Worm (Caenorhabditis elegans) whole organism, early embryonic: Measurements from ENCODE around the gene wee-1.1.

Experiments used
- B0310.2 ChIP-seq: sonication (generic microtip); optimal IDR thresholded peaks from 2 replicates; lab custom pipeline; 2016; ENCODE audit warnings: mild to moderate bottlenecking, missing genetic modification characterization, missing compliant biosample characterization
- F13C5.2 ChIP-seq: sonication (generic microtip); optimal IDR thresholded peaks from 2 replicates; lab custom pipeline; 2017; ENCODE audit warnings: mild to moderate bottlenecking, missing genetic modification characterization, inconsistent platforms, missing compliant biosample characterization
- aly-1 ChIP-seq: sonication (generic microtip); optimal IDR thresholded peaks from 2 replicates; lab custom pipeline; 2016; ENCODE audit warnings: missing genetic modification characterization, missing compliant biosample characterization
- ama-1 ChIP-seq: fragments of 150-350 bp; optimal IDR thresholded peaks from 2 replicates; lab custom pipeline; 2014
- ceh-13 ChIP-seq: fragments of 200-800 bp; sonication (Bioruptor generic); optimal IDR thresholded peaks from 2 replicates; lab custom pipeline; 2018; ENCODE audit warnings: mild to moderate bottlenecking, missing genetic modification characterization, missing compliant biosample characterization
- ceh-36 ChIP-seq: sonication (generic microtip); optimal IDR thresholded peaks from 2 replicates; lab custom pipeline; 2016; ENCODE audit warnings: missing genetic modification characterization, inconsistent platforms, missing compliant biosample characterization
- ets-7 ChIP-seq: sonication (generic microtip); optimal IDR thresholded peaks from 2 replicates; lab custom pipeline; 2016; ENCODE audit warnings: missing genotype, missing genetic modification characterization, missing compliant biosample characterization
- flt-1 ChIP-seq: fragments of 200-800 bp; sonication (Bioruptor generic); IDR thresholded peaks from 2 replicates; pipeline ENCODE4 v1.3.6; 2022; ENCODE audit warnings: missing genetic modification characterization, missing compliant biosample characterization
- hmbx-1 ChIP-seq: sonication (generic microtip); optimal IDR thresholded peaks from 2 replicates; lab custom pipeline; 2016; ENCODE audit warnings: mild to moderate bottlenecking, missing genetic modification characterization, missing compliant biosample characterization
- hmg-4 ChIP-seq: fragments of 200-800 bp; sonication (Bioruptor generic); optimal IDR thresholded peaks from 2 replicates; lab custom pipeline; 2018; ENCODE audit warnings: mild to moderate bottlenecking, missing genetic modification characterization, missing compliant biosample characterization
- hnd-1 ChIP-seq: sonication (generic microtip); optimal IDR thresholded peaks from 2 replicates; lab custom pipeline; 2016; ENCODE audit warnings: missing genetic modification characterization, missing compliant biosample characterization
- pes-1 ChIP-seq: fragments of 200-800 bp; sonication (Bioruptor generic); IDR thresholded peaks from 2 replicates; pipeline ENCODE4 v1.3.6; 2022; ENCODE audit warnings: missing genetic modification reagents, missing genetic modification characterization, missing compliant biosample characterization
- scrt-1 ChIP-seq: fragments of 200-800 bp; sonication (Bioruptor generic); IDR thresholded peaks from 2 replicates; pipeline ENCODE4 v1.3.6; 2022; ENCODE audit warnings: missing genetic modification characterization, missing compliant biosample characterization
- sea-1 ChIP-seq: fragments of 200-800 bp; sonication (Bioruptor generic); conservative IDR thresholded peaks from 2 replicates; pipeline ENCODE4 v1.3.6; 2022; ENCODE audit warnings: missing genetic modification characterization, missing compliant biosample characterization
- tbx-11 ChIP-seq: fragments of 200-800 bp; sonication (Bioruptor generic); IDR thresholded peaks from 2 replicates; pipeline ENCODE4 v1.3.6; 2022; ENCODE audit warnings: missing genetic modification characterization, missing compliant biosample characterization
- tbx-37 ChIP-seq: fragments of 200-800 bp; sonication (Bioruptor generic); conservative IDR thresholded peaks from 2 replicates; pipeline ENCODE4 v1.3.6; 2022; ENCODE audit warnings: missing genetic modification reagents, missing genetic modification characterization, missing compliant biosample characterization
- tra-4 ChIP-seq: sonication (generic microtip); optimal IDR thresholded peaks from 2 replicates; lab custom pipeline; 2017; ENCODE audit warnings: missing genetic modification characterization, missing compliant biosample characterization

The wee-1.1 gene

DNA sequence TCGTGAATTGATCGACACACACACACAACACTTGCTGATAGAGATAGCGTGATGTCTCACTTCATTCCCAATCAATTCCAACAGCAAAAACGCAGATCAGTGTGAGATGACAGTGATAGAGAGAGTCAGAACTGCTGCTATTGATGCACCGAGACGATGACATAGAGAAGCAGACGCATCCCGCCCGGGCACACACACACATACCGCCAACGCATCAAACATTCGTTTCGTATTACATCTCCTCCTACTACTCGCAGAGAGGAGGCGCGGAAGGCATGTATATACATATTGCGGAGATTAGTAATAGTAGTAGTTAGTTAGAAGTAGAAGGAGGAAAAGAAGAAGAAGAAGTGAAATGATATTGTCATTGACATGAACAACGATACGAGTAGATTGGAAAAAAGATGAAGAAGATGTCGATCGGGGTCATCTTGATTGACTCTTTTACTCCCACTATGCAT is 36.1 kb upstream of the wee-1.1 start:
- TF ChIP-seq pes-1 (GFP tag; lab: Robert Waterston, UW): no peak
- TF ChIP-seq tbx-11: no peak
- no peak for TF ChIP-seq aly-1
- no peak for TF ChIP-seq sea-1 (GFP tag; lab: Robert Waterston, UW)
- no peak for TF ChIP-seq ets-7 (tag; lab: Kevin White, UChicago)
- no peak for TF ChIP-seq flt-1 (GFP tag; lab: Robert Waterston, UW)
- no peak for TF ChIP-seq hmbx-1
- no peak for TF ChIP-seq tbx-37 (GFP tag; lab: Robert Waterston, UW)
- TF ChIP-seq hnd-1: no peak
- TF ChIP-seq ceh-36 (tag; lab: Kevin White, UChicago): no peak
- no peak for TF ChIP-seq F13C5.2
- TF ChIP-seq B0310.2: no peak
- no peak for TF ChIP-seq hmg-4 (GFP tag; lab: Kevin White, UChicago)
- no peak for TF ChIP-seq scrt-1 (GFP tag; lab: Robert Waterston, UW)
- TF ChIP-seq ceh-13 (GFP tag; lab: Kevin White, UChicago): no peak

DNA sequence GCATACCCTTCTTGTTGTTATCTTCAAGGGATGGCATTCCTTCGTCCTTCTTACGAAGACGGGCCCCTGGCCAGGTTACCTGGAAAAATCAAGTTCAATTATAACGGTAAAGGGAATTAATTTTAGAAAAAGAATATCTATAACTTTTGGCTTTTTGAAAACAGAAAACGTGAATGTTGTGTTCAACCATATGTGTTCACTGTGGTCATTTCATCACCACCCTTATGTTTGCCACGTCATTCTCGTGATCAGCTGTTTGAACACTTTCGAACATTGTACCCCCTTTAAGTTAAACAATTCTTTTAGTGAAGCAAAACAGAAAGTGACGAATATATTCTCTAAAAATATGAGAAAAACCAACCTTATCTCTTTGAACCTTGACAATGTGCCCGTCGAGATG is 35.4 kb upstream of the wee-1.1 start:
- no peak for TF ChIP-seq flt-1 (GFP tag; lab: Robert Waterston, UW)
- TF ChIP-seq hnd-1: no peak
- no peak for TF ChIP-seq ama-1

DNA sequence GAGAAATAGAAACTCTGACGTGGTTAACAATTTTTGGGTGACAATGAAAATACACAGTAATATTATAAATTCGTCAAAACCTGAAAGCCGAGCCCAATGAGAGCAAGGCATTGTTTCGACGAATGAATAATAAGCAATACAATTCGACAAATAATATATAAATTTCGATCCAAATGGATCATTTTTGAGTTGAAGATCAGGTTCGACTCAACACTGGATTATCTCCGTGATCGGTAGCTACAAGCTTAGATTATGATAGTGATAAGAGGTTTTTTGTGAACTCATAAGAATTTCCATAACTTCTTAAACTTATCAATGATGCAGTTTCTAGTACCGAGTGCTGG is 34.5 kb upstream of the wee-1.1 start:
- TF ChIP-seq flt-1 (GFP tag; lab: Robert Waterston, UW) (no peak), ama-1 (no peak), ceh-36 (tag; lab: Kevin White, UChicago) (no peak), tbx-11 (no peak)

DNA sequence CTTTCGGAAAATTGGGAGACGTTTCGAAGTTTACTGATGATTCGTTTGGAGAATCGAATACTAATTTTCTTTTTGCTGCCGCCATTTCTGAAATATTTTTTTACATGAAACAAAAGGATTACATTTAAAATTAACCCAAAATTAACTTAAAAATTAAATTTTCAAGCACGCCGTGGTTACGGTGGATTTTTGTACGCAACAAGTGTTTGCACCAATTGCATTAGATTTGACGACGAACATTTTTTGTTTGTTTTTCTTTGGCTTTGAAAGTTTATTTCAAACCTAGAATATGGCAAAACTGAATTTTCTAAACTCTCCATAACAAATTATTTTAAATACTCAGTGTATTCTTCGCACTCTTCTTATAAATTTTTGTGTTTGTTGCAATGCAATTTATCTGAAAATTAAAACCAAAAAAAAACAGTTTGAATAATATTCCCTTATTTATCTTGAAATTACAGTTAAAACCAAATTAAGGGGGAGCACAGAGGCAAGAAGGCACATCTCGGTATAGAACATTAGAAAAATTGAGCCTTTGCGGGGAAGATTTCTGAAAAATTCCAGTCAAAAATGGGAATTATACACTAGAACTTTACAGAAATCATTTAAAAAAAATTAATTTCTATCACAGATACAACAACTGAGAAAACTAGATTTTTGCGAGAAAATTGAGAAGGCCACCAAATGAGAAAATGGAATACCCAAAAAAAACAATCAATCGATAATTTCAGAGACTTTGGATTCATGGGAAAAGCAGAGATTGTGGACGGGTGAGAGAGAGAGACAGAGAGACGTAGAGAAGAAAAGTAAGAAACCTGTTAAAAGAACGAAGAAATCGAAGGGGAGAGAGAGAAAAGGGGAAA is 33.9 kb upstream of the wee-1.1 start, which contains the start of gene hal-3:
TSS of gene hal-3 (minus strand) at position 87 of the 863 bp plus-strand sequence.
- no peak for TF ChIP-seq flt-1 (GFP tag; lab: Robert Waterston, UW)

DNA sequence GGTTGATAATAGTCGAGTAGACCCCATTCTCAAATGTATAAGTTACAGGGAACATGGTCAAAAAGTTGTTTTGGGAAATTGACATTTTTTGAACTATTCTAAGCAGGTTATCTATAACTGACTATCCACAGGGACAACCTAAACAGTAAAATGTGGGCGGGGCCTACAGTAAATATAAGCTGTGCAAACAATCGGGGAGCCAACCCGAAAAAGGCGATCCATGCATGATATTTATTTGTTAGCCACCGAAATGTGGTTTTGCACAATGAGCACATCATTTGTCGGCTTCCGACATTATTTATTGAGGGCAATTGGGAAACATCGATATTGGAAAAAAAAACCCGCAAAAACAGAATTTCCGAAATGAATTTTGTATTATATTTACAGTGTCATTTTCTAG is 31.4 kb upstream of the wee-1.1 start, which contains the start of gene hlh-6:
TSS of gene hlh-6 (minus strand) at position 101 of the 400 bp plus-strand sequence.
- TF ChIP-seq aly-1 (no peak), tra-4 (tag; lab: Kevin White, UChicago) (no peak), hmg-4 (GFP tag; lab: Kevin White, UChicago) (no peak), ceh-36 (tag; lab: Kevin White, UChicago) (no peak), sea-1 (GFP tag; lab: Robert Waterston, UW) (no peak)

DNA sequence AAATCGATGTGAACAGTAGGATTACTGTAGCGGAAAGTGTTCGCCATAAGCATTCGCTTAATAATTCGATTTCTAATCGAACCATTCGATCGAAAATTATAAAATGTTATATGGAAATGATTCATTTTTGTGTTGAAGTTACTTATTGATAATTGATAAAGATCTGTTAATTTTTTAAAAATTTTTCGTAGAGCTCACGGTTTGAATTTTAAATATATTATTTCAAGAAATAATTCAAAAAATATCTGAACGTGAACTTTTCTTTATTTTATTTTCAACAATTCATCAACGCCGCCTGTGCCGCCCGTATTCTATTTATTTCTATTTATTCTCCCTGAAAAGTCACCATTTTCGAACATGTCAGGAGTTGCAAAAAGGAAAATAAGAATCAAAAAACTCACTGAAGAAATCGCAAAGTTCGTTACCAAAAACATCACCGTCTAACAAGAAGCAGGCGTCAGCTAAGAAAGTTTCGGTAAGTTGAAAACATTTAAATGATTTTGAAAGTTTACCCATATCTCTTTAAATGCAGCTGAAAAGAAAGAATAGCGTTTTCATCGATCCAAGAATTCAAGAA is 28.1 kb upstream of the wee-1.1 start, which contains the start of the genes T15H9.5 and T15H9.4:
TSS of gene T15H9.5 (minus strand) at position 101 of the 577 bp plus-strand sequence.
TSS of gene T15H9.4 (plus strand) at position 527 of the 577 bp plus-strand sequence.
- TF ChIP-seq pes-1 (GFP tag; lab: Robert Waterston, UW): no peak
- TF ChIP-seq ceh-13 (GFP tag; lab: Kevin White, UChicago): no peak
- TF ChIP-seq tra-4 (tag; lab: Kevin White, UChicago): no peak
- no peak for TF ChIP-seq flt-1 (GFP tag; lab: Robert Waterston, UW)
- TF ChIP-seq ets-7 (tag; lab: Kevin White, UChicago): no peak
- no peak for TF ChIP-seq hnd-1
- no peak for TF ChIP-seq hmg-4 (GFP tag; lab: Kevin White, UChicago)
- no peak for TF ChIP-seq sea-1 (GFP tag; lab: Robert Waterston, UW)
- no peak for TF ChIP-seq ama-1
- TF ChIP-seq tbx-37 (GFP tag; lab: Robert Waterston, UW): no peak
- no peak for TF ChIP-seq aly-1
- no peak for TF ChIP-seq F13C5.2
- no peak for TF ChIP-seq ceh-36 (tag; lab: Kevin White, UChicago)
- no peak for TF ChIP-seq B0310.2

DNA sequence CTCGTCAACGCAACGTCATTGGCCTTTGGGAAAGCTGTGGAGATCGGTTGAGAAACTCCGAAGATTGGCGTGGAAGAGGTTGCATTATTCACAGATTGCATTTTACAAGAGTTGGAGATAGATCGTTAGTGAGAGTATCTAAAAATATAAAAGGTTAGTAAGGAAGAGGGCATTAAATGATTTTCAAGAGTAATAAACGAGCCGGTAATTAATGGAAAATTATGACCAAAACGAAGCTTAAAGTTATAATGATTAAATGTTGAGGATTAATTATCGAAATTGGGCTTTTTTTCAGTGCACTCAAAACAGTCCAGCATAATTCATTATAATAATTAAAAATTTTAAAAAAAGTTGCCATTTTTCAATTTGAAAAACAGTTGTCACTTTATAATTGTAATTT is 25.9 kb upstream of the wee-1.1 start, which contains the start of gene pap-2:
TSS of gene pap-2 (minus strand) at position 101 of the 400 bp plus-strand sequence.
- TF ChIP-seq ets-7 (tag; lab: Kevin White, UChicago): no peak
- no peak for TF ChIP-seq ceh-36 (tag; lab: Kevin White, UChicago)
- TF ChIP-seq flt-1 (GFP tag; lab: Robert Waterston, UW): no peak
- no peak for TF ChIP-seq hmbx-1
- no peak for TF ChIP-seq B0310.2
- no peak for TF ChIP-seq sea-1 (GFP tag; lab: Robert Waterston, UW)

DNA sequence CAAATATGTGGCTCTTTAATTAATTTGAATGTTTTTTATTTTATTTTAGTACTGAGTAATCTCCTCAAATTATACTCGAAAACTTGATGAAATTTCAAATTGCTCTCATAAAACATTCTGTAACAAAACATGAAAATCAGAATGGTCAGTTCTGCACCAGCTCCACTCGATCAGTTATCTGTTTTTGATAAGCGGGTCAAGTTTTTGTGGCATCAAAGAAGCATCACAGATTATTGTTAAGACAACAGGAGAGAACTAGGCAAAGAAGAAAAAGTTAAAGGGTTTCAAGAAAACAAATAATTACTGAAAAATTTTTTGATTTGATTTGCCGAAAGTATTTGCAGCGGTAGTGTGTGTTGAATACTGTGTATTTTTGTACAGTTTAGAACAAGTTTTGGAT is 23.8 kb upstream of the wee-1.1 start:
- TF ChIP-seq tra-4 (tag; lab: Kevin White, UChicago) (no peak), F13C5.2 (no peak), tbx-37 (GFP tag; lab: Robert Waterston, UW) (no peak), tbx-11 (no peak), ets-7 (tag; lab: Kevin White, UChicago) (no peak), sea-1 (GFP tag; lab: Robert Waterston, UW) (no peak), ceh-36 (tag; lab: Kevin White, UChicago) (no peak), ceh-13 (GFP tag; lab: Kevin White, UChicago) (no peak), scrt-1 (GFP tag; lab: Robert Waterston, UW) (no peak), B0310.2 (no peak), pes-1 (GFP tag; lab: Robert Waterston, UW) (no peak), aly-1 (no peak), ama-1 (no peak), hmg-4 (GFP tag; lab: Kevin White, UChicago) (no peak), flt-1 (GFP tag; lab: Robert Waterston, UW) (no peak), hmbx-1 (no peak), hnd-1 (no peak)
